Worm (Caenorhabditis elegans): ENCODE results near the gene F16G10.7.
A peak's percentile ranks its signal among the peaks of the same experiment; 100 is the strongest.

ce11 chrII:2420685-2421084, 40.6 kb upstream of the F16G10.7 start:
- peak; percentile 62 for TF ChIP-seq elt-2 (tag; optimal IDR thresholded peaks at IDR 0.05)
- TF ChIP-seq nhr-28 (tag; optimal IDR thresholded peaks at IDR 0.05) = no peak
- no peak for TF ChIP-seq ceh-82 (tag; optimal IDR thresholded peaks at IDR 0.05)
- TF ChIP-seq nhr-12 (tag; optimal IDR thresholded peaks at IDR 0.05) = no peak
- TF ChIP-seq ZK546.5 (tag; optimal IDR thresholded peaks at IDR 0.05) = no peak
